Worm (Caenorhabditis elegans) whole organism, mixed stage, embryonic: Measurements from ENCODE around the gene cutl-19.

Experiments used
- bed-3 ChIP-seq: fragments of 200-800 bp; sonication (Bioruptor generic); optimal IDR thresholded peaks from 3 replicates; lab custom pipeline; 2018; ENCODE audit warnings: mild to moderate bottlenecking, missing genetic modification characterization, moderate library complexity, missing compliant biosample characterization
- blmp-1 ChIP-seq: fragments of 150-350 bp; optimal IDR thresholded peaks from 2 replicates; lab custom pipeline; 2014; ENCODE audit warnings: missing biosample characterization, missing genetic modification characterization
- ceh-39 ChIP-seq: fragments of 150-350 bp; optimal IDR thresholded peaks from 2 replicates; lab custom pipeline; 2014; ENCODE audit warnings: missing biosample characterization, missing genetic modification characterization
- ceh-43 ChIP-seq: fragments of 200-800 bp; sonication (Bioruptor generic); optimal IDR thresholded peaks from 2 replicates; lab custom pipeline; 2018; ENCODE audit warnings: mild to moderate bottlenecking, missing genetic modification characterization, moderate library complexity, missing compliant biosample characterization
- ceh-83 ChIP-seq: fragments of 200-800 bp; sonication (Bioruptor generic); optimal IDR thresholded peaks from 2 replicates; lab custom pipeline; 2018; ENCODE audit warnings: mild to moderate bottlenecking, missing genetic modification characterization, missing compliant biosample characterization
- ces-1 ChIP-seq: fragments of 150-350 bp; optimal IDR thresholded peaks from 2 replicates; lab custom pipeline; 2014; ENCODE audit warnings: missing biosample characterization, missing genetic modification reagents, missing genetic modification characterization
- cnd-1 ChIP-seq: fragments of 200-800 bp; sonication (Bioruptor generic); optimal IDR thresholded peaks from 2 replicates; lab custom pipeline; 2018; ENCODE audit warnings: mild to moderate bottlenecking, missing genetic modification characterization, missing compliant biosample characterization
- drap-1 ChIP-seq: fragments of 200-800 bp; sonication (Bioruptor generic); optimal IDR thresholded peaks from 3 replicates; lab custom pipeline; 2018; ENCODE audit warnings: mild to moderate bottlenecking, missing genetic modification characterization, missing compliant biosample characterization
- elt-1 ChIP-seq: sonication (generic microtip); optimal IDR thresholded peaks from 2 replicates; lab custom pipeline; 2017; ENCODE audit warnings: missing genetic modification characterization, mild to moderate bottlenecking, missing compliant biosample characterization, antibody characterized with exemption, moderate library complexity, borderline replicate concordance; ENCODE audit not compliant: insufficient read depth
- elt-3 ChIP-seq: fragments of 150-350 bp; optimal IDR thresholded peaks from 2 replicates; lab custom pipeline; 2014; ENCODE audit warnings: missing biosample characterization, missing genetic modification characterization
- flh-1 ChIP-seq: fragments of 200-800 bp; sonication (Bioruptor generic); optimal IDR thresholded peaks from 2 replicates; lab custom pipeline; 2018; ENCODE audit warnings: mild to moderate bottlenecking, missing genetic modification characterization, moderate library complexity, missing compliant biosample characterization
- ham-2 ChIP-seq: fragments of 200-800 bp; sonication (Bioruptor generic); optimal IDR thresholded peaks from 2 replicates; lab custom pipeline; 2018; ENCODE audit warnings: mild to moderate bottlenecking, missing genetic modification characterization, missing compliant biosample characterization
- hlh-1 ChIP-seq: fragments of 150-350 bp; optimal IDR thresholded peaks from 2 replicates; lab custom pipeline; 2014; ENCODE audit warnings: missing biosample characterization, missing genetic modification reagents, missing genetic modification characterization
- lin-13 ChIP-seq: fragments of 150-350 bp; optimal IDR thresholded peaks from 2 replicates; lab custom pipeline; 2014; ENCODE audit warnings: missing biosample characterization, missing genetic modification characterization
- lin-32 ChIP-seq: fragments of 200-800 bp; sonication (Bioruptor generic); optimal IDR thresholded peaks from 2 replicates; lab custom pipeline; 2018; ENCODE audit warnings: mild to moderate bottlenecking, missing genetic modification characterization, missing compliant biosample characterization
- lsy-2 ChIP-seq: fragments of 150-350 bp; optimal IDR thresholded peaks from 2 replicates; lab custom pipeline; 2014; ENCODE audit warnings: missing biosample characterization, missing genetic modification characterization
- mep-1 ChIP-seq: fragments of 150-350 bp; optimal IDR thresholded peaks from 2 replicates; lab custom pipeline; 2017; ENCODE audit warnings: missing biosample characterization, missing genetic modification reagents, missing genetic modification characterization, inconsistent platforms
- mls-2 ChIP-seq: sonication (generic microtip); optimal IDR thresholded peaks from 2 replicates; lab custom pipeline; 2016; ENCODE audit warnings: mild to moderate bottlenecking, missing genetic modification characterization, moderate library complexity, missing compliant biosample characterization
- nhr-12 ChIP-seq: fragments of 150-350 bp; optimal IDR thresholded peaks from 2 replicates; lab custom pipeline; 2014; ENCODE audit warnings: missing biosample characterization, missing genetic modification characterization
- nhr-237 ChIP-seq: fragments of 150-350 bp; optimal IDR thresholded peaks from 2 replicates; lab custom pipeline; 2014; ENCODE audit warnings: missing biosample characterization, missing genetic modification characterization
- nhr-28 ChIP-seq: fragments of 150-350 bp; optimal IDR thresholded peaks from 2 replicates; lab custom pipeline; 2014; ENCODE audit warnings: missing biosample characterization, missing genetic modification characterization
- nhr-76 ChIP-seq: sonication (generic microtip); optimal IDR thresholded peaks from 2 replicates; lab custom pipeline; 2017; ENCODE audit warnings: missing biosample characterization, missing genetic modification characterization
- pha-4 ChIP-seq: fragments of 150-350 bp; optimal IDR thresholded peaks from 2 replicates; lab custom pipeline; 2018; ENCODE audit warnings: missing biosample characterization, missing genetic modification reagents, missing genetic modification characterization
- sem-2 ChIP-seq: fragments of 200-800 bp; sonication (Bioruptor generic); optimal IDR thresholded peaks from 2 replicates; lab custom pipeline; 2018; ENCODE audit warnings: mild to moderate bottlenecking, missing genetic modification characterization, missing compliant biosample characterization
- snpc-4 ChIP-seq: fragments of 150-350 bp; optimal IDR thresholded peaks from 2 replicates; lab custom pipeline; 2014; ENCODE audit warnings: missing biosample characterization, missing genetic modification characterization
- sptf-1 ChIP-seq: sonication (generic microtip); optimal IDR thresholded peaks from 2 replicates; lab custom pipeline; 2017; ENCODE audit warnings: mild to moderate bottlenecking, missing genetic modification characterization, moderate library complexity, missing compliant biosample characterization
- tbx-8 ChIP-seq: fragments of 200-800 bp; sonication (Bioruptor generic); optimal IDR thresholded peaks from 2 replicates; lab custom pipeline; 2018; ENCODE audit warnings: mild to moderate bottlenecking, missing genetic modification characterization, moderate library complexity, missing compliant biosample characterization
- unc-120 ChIP-seq: sonication (generic microtip); optimal IDR thresholded peaks from 2 replicates; lab custom pipeline; 2017; ENCODE audit warnings: missing genetic modification characterization, missing compliant biosample characterization; ENCODE audit not compliant: poor library complexity, severe bottlenecking
- unc-39 ChIP-seq: fragments of 150-350 bp; optimal IDR thresholded peaks from 2 replicates; lab custom pipeline; 2014; ENCODE audit warnings: missing biosample characterization, missing genetic modification characterization
- unc-62 ChIP-seq: fragments of 150-350 bp; optimal IDR thresholded peaks from 2 replicates; lab custom pipeline; 2014; ENCODE audit warnings: missing biosample characterization, missing genetic modification reagents, missing genetic modification characterization
- zip-8 ChIP-seq: fragments of 150-350 bp; optimal IDR thresholded peaks from 2 replicates; lab custom pipeline; 2014; ENCODE audit warnings: missing biosample characterization, missing genetic modification characterization
- ztf-11 ChIP-seq: fragments of 150-350 bp; optimal IDR thresholded peaks from 2 replicates; lab custom pipeline; 2014; ENCODE audit warnings: missing biosample characterization, missing genetic modification characterization

The cutl-19 gene

ce11 chrIII:5190671-5191174 lies 26.7 kb downstream of the cutl-19 start, which contains the start of gene hira-1:
Gene hira-1, plus strand, starts transcription at chrIII:5191124.
- TF ChIP-seq zip-8 (no peak), sem-2 (GFP tag; lab: Kevin White, UChicago) (no peak), ces-1 (peak; percentile 68)

- TF ChIP-seq unc-120 (tag; lab: Kevin White, UChicago) (no peak), nhr-76 (no peak), ham-2 (no peak), pha-4 (tag; lab: Kevin White, UChicago) (no peak), ztf-11 (tag; lab: Kevin White, UChicago) (no peak), lin-13 (tag; lab: Kevin White, UChicago) (no peak), elt-3 (no peak), blmp-1 (no peak), bed-3 (GFP tag; lab: Kevin White, UChicago) (no peak), ceh-83 (GFP tag; lab: Kevin White, UChicago) (no peak)
Observed at ce11 chrIII:5190179-5190578, 27.2 kb downstream of the cutl-19 start.

DNA sequence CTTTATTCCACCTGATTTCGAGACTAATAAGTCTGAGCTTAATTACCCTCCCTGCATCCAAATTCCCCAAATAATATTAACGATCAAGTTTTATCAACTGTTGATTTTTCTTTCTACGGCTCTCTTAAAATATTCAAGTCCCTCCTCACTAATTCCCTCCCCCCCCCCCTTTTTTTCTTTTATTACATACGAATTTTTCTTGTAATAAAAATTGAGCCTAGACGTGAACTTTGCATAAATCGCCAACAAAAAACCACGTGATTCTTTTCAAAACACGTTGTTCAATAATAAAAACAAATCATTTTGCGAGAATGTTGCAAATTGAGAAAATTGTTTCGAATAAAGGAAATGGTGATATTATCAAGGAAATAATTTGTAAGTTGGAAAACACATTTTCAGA lies 29.0 kb downstream of the cutl-19 start, which contains the start of gene K10D2.8:
Gene K10D2.8 (plus strand): TSS at position 301 of the 400 bp plus-strand sequence.
- no peak for TF ChIP-seq ces-1
- TF ChIP-seq elt-1 (tag; lab: Kevin White, UChicago): no peak
- no peak for TF ChIP-seq zip-8
- TF ChIP-seq hlh-1 (tag; lab: Kevin White, UChicago): no peak
- TF ChIP-seq cnd-1 (tag; lab: Kevin White, UChicago): no peak
- TF ChIP-seq tbx-8 (GFP tag; lab: Kevin White, UChicago): no peak
- TF ChIP-seq sem-2 (GFP tag; lab: Kevin White, UChicago): no peak
- no peak for TF ChIP-seq ceh-43 (GFP tag; lab: Kevin White, UChicago)
- TF ChIP-seq ham-2: no peak
- no peak for TF ChIP-seq sptf-1 (tag; lab: Kevin White, UChicago)
- no peak for TF ChIP-seq mep-1 (tag; lab: Kevin White, UChicago)
- TF ChIP-seq nhr-237 (tag; lab: Kevin White, UChicago): no peak
- TF ChIP-seq ceh-39 (tag; lab: Kevin White, UChicago): no peak
- no peak for TF ChIP-seq flh-1 (GFP tag; lab: Kevin White, UChicago)

DNA sequence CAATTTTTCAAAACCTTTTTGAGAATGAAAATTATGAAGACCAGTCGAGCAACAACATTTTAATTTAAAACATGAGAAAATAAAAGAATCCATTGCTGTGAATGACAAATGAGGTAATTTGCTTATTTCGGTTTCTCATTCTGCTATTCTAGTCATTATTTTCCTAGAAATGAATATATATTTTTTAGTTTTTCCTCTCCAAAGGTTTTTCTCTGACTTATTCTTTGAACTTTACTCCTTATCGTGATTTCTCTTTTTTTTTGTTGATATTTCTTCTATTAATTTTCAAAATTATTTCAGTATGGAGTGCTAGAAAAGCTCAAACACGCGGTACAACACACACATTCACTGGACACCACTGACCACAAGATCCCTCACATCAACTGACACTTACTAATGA lies 31.8 kb downstream of the cutl-19 start, which contains the start of gene pup-2:
Gene pup-2 (plus strand): TSS at position 301 of the 400 bp plus-strand sequence.
- TF ChIP-seq nhr-76: no peak
- TF ChIP-seq elt-1 (tag; lab: Kevin White, UChicago): no peak
- TF ChIP-seq lsy-2 (tag; lab: Kevin White, UChicago): no peak
- no peak for TF ChIP-seq ceh-39 (tag; lab: Kevin White, UChicago)
- no peak for TF ChIP-seq nhr-28 (tag; lab: Kevin White, UChicago)
- TF ChIP-seq pha-4 (tag; lab: Kevin White, UChicago): no peak
- no peak for TF ChIP-seq unc-120 (tag; lab: Kevin White, UChicago)
- TF ChIP-seq flh-1 (GFP tag; lab: Kevin White, UChicago): no peak
- TF ChIP-seq hlh-1 (tag; lab: Kevin White, UChicago): no peak
- TF ChIP-seq sptf-1 (tag; lab: Kevin White, UChicago): no peak
- no peak for TF ChIP-seq drap-1 (GFP tag; lab: Kevin White, UChicago)
- no peak for TF ChIP-seq nhr-237 (tag; lab: Kevin White, UChicago)
- no peak for TF ChIP-seq unc-39
- no peak for TF ChIP-seq zip-8
- no peak for TF ChIP-seq sem-2 (GFP tag; lab: Kevin White, UChicago)
- TF ChIP-seq ceh-43 (GFP tag; lab: Kevin White, UChicago): no peak
- TF ChIP-seq mls-2 (tag; lab: Kevin White, UChicago): no peak
- TF ChIP-seq snpc-4 (tag; lab: Kevin White, UChicago): no peak
- TF ChIP-seq nhr-12 (tag; lab: Kevin White, UChicago): no peak
- no peak for TF ChIP-seq blmp-1
- TF ChIP-seq, all 35 proteins: peak for 0

DNA sequence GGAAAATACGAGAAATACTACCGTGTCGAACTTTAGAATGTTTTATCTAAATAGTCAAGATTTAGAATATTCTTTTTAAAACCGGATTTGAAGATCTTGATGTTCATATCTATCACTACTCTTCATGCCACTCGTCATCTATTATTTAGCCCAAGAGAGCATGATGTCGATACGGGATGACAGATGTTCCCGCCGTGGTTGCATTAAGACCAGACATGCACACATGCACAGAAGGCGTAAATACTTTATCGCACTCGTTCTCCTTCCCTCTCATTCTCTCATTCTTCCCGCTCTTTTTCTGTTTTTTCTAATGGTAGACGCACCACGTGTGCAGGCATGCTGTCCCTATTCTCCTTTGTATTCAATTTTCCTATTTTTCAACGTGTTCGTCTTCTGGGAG lies 34.0 kb downstream of the cutl-19 start:
- TF ChIP-seq tbx-8 (GFP tag; lab: Kevin White, UChicago) (no peak), lin-13 (tag; lab: Kevin White, UChicago) (no peak), hlh-1 (tag; lab: Kevin White, UChicago) (no peak), drap-1 (GFP tag; lab: Kevin White, UChicago) (no peak), ceh-83 (GFP tag; lab: Kevin White, UChicago) (no peak), unc-39 (no peak), elt-1 (tag; lab: Kevin White, UChicago) (no peak), mep-1 (tag; lab: Kevin White, UChicago) (no peak), unc-62 (peak; percentile 1), ceh-39 (tag; lab: Kevin White, UChicago) (no peak), sem-2 (GFP tag; lab: Kevin White, UChicago) (no peak), unc-120 (tag; lab: Kevin White, UChicago) (no peak), cnd-1 (tag; lab: Kevin White, UChicago) (peak; percentile 85), ces-1 (peak; percentile 62), mls-2 (tag; lab: Kevin White, UChicago) (no peak), elt-3 (no peak), sptf-1 (tag; lab: Kevin White, UChicago) (no peak), lin-32 (GFP tag; lab: Kevin White, UChicago) (peak; percentile 89)
